Fruit fly (Drosophila melanogaster): ENCODE data around the gene Flacc.
A peak's percentile ranks its signal among the peaks of the same experiment; 100 is the strongest.

Gene Flacc

dm6 chrX:18869489-18870132 lies 23.8 kb downstream of the Flacc start (continued):
- TF ChIP-seq CG3995 (GFP tag; optimal IDR thresholded peaks at IDR 0.05) (no peak), CG17802 (tag; optimal IDR thresholded peaks at IDR 0.05) (no peak), ranshi (GFP tag; IDR thresholded peaks at IDR 0.05) (peak; percentile 63; the same call in 1 of the 2 replicates), CG14710 (tag; optimal IDR thresholded peaks at IDR 0.05) (peak; percentile 14), hb (GFP tag; IDR thresholded peaks at IDR 0.05; ENCODE audit: partially characterized antibody) (no peak), CG18262 (tag; optimal IDR thresholded peaks at IDR 0.05) (peak; percentile 27), Dp (GFP tag; optimal IDR thresholded peaks at IDR 0.05) (no peak), CG1529 (GFP tag; optimal IDR thresholded peaks at IDR 0.05) (no peak), NFAT (GFP tag; IDR thresholded peaks at IDR 0.05) (peak; percentile 39; the same call in 1 of the 2 replicates), CG13287 (GFP tag; IDR thresholded peaks at IDR 0.05; ENCODE audit: partially characterized antibody) (no peak), tin (GFP tag; optimal IDR thresholded peaks at IDR 0.05) (peak; percentile 37), CG11723 (GFP tag; optimal IDR thresholded peaks at IDR 0.05) (no peak), vnd (GFP tag; IDR thresholded peaks at IDR 0.05; ENCODE audit: partially characterized antibody) (no peak), CoRest (tag; optimal IDR thresholded peaks at IDR 0.05) (peak; percentile 39), Fer3 (tag; optimal IDR thresholded peaks at IDR 0.05) (peak; percentile 55), sqz (GFP tag; optimal IDR thresholded peaks at IDR 0.05) (peak; percentile 23), CG7372 (GFP tag; IDR thresholded peaks at IDR 0.05) (0 out of 2 replicates have a peak, but pooled peaks have one; percentile 8)

DNA sequence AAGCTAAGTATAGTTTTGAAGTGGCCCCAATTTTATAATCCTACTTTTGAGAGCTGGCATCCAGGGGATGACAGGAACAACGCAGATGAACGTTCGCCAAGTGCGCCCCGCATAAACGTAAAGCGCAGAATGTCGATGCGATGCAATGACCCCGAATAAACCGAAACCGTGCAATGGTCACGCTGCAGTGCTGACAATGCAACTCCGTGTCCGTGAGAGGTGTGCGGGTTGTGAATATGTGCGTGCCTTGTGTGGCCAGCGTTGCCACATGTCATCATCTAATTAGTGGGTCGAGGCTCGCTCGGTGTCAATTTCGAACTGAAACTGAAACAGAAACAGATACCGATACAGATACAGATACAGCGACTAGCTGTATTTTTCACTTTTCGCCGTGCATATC lies 25.3 kb downstream of the Flacc start:
- TF ChIP-seq Ets65A (GFP tag) (peak; percentile 17), gcm (GFP tag; optimal IDR thresholded peaks at IDR 0.05) (peak; percentile 17), CG16813 (GFP tag; IDR thresholded peaks at IDR 0.05; ENCODE audit: partially characterized antibody) (0 out of 3 replicates have a peak, but pooled peaks have one; percentile 19), CG17912 (GFP tag; optimal IDR thresholded peaks at IDR 0.05) (no peak), Med (GFP tag) (peak; percentile 35), dpn (GFP tag; optimal IDR thresholded peaks at IDR 0.05) (no peak), CG13624 (GFP tag; optimal IDR thresholded peaks at IDR 0.05) (no peak), gfzf (GFP tag; optimal IDR thresholded peaks at IDR 0.05) (peak; percentile 4), sens (GFP tag) (peak; percentile 60), fru (optimal IDR thresholded peaks at IDR 0.05) (no peak), CG4820 (GFP tag; optimal IDR thresholded peaks at IDR 0.05) (peak; percentile 71), BEAF-32 (GFP tag; optimal IDR thresholded peaks at IDR 0.05) (peak; percentile 8)

dm6 chrX:18866289-18866832 lies 27.1 kb downstream of the Flacc start:
- peak; percentile 40 for TF ChIP-seq D (optimal IDR thresholded peaks at IDR 0.05)
- no peak for TF ChIP-seq D (GFP tag; optimal IDR thresholded peaks at IDR 0.05)
- peak; percentile 81 for TF ChIP-seq nom (GFP tag; optimal IDR thresholded peaks at IDR 0.05)
- TF ChIP-seq sens (GFP tag) = peak; percentile 3
- no peak for TF ChIP-seq chn (GFP tag; optimal IDR thresholded peaks at IDR 0.05)
- peak; percentile 2 for TF ChIP-seq pros (GFP tag; optimal IDR thresholded peaks at IDR 0.05)
- TF ChIP-seq grn (GFP tag; optimal IDR thresholded peaks at IDR 0.05) = peak; percentile 26
- peak; percentile 17; the same call in 1 of the 2 replicates for TF ChIP-seq CG4360 (GFP tag; IDR thresholded peaks at IDR 0.05)
- TF ChIP-seq lilli (GFP tag; optimal IDR thresholded peaks at IDR 0.05) = no peak
- TF ChIP-seq Hmr (GFP tag; optimal IDR thresholded peaks at IDR 0.05) = no peak
- TF ChIP-seq CG17361 (GFP tag; IDR thresholded peaks at IDR 0.05) = no peak
- TF ChIP-seq CG15479 (GFP tag; optimal IDR thresholded peaks at IDR 0.05) = peak; percentile 26
- no peak for TF ChIP-seq nmo (GFP tag; optimal IDR thresholded peaks at IDR 0.05)
- TF ChIP-seq ewg (GFP tag; optimal IDR thresholded peaks at IDR 0.05) = peak; percentile 6
